Worm (Caenorhabditis elegans) whole organism, L2 larva: ENCODE data around the gene cyc-2.1.

Experiments
- C34F6.9 ChIP-seq: fragments of 150-350 bp; optimal IDR thresholded peaks from 2 replicates; lab custom pipeline; 2014; ENCODE audit warnings: missing biosample characterization, missing genetic modification characterization
- ZK546.5 ChIP-seq: sonication (generic microtip); optimal IDR thresholded peaks from 2 replicates; lab custom pipeline; 2017; ENCODE audit warnings: missing biosample characterization, missing genetic modification characterization
- alr-1 ChIP-seq: fragments of 150-350 bp; optimal IDR thresholded peaks from 2 replicates; lab custom pipeline; 2014; ENCODE audit warnings: missing biosample characterization, missing genetic modification characterization
- aly-2 ChIP-seq: fragments of 150-350 bp; optimal IDR thresholded peaks from 2 replicates; lab custom pipeline; 2014; ENCODE audit warnings: missing biosample characterization, missing genetic modification characterization
- ama-1 ChIP-seq: fragments of 150-350 bp; optimal IDR thresholded peaks from 2 replicates; lab custom pipeline; 2018; ENCODE audit warnings: inconsistent platforms
- ceh-16 ChIP-seq: fragments of 150-350 bp; optimal IDR thresholded peaks from 2 replicates; lab custom pipeline; 2014; ENCODE audit warnings: missing biosample characterization, missing genetic modification characterization
- dmd-4 ChIP-seq: sonication (generic microtip); optimal IDR thresholded peaks from 2 replicates; lab custom pipeline; 2017; ENCODE audit warnings: missing biosample characterization, missing genetic modification characterization
- lsy-2 ChIP-seq, 2 experiments: fragments of 150-350 bp in 1 of 2; sonication (generic microtip) in 1 of 2; optimal IDR thresholded peaks; 2 replicates each; lab custom pipeline; 2014 to 2017; ENCODE audit warnings: missing biosample characterization in 2 of 2, missing genetic modification characterization in 2 of 2
- nhr-10 ChIP-seq: sonication (generic microtip); optimal IDR thresholded peaks from 2 replicates; lab custom pipeline; 2017; ENCODE audit warnings: missing biosample characterization, missing genetic modification characterization
- nhr-12 ChIP-seq: fragments of 150-350 bp; optimal IDR thresholded peaks from 2 replicates; lab custom pipeline; 2014; ENCODE audit warnings: missing biosample characterization, missing genetic modification characterization
- nhr-237 ChIP-seq: fragments of 150-350 bp; optimal IDR thresholded peaks from 2 replicates; lab custom pipeline; 2014; ENCODE audit warnings: missing biosample characterization, missing genetic modification characterization
- nhr-25 ChIP-seq: fragments of 150-350 bp; sonication (generic microtip); optimal IDR thresholded peaks from 3 replicates; lab custom pipeline; 2014; ENCODE audit warnings: missing biosample characterization, missing genetic modification characterization
- nhr-77 ChIP-seq: fragments of 150-350 bp; optimal IDR thresholded peaks from 2 replicates; lab custom pipeline; 2014; ENCODE audit warnings: missing biosample characterization, missing genetic modification characterization
- sem-4 ChIP-seq: fragments of 150-350 bp; optimal IDR thresholded peaks from 2 replicates; lab custom pipeline; 2014; ENCODE audit warnings: missing biosample characterization, missing genetic modification reagents, missing genetic modification characterization
- sma-9 ChIP-seq, 2 experiments: fragments of 150-350 bp in 1 of 2; sonication (generic microtip) in 1 of 2; optimal IDR thresholded peaks; 2 replicates each; lab custom pipeline; 2014 to 2016; ENCODE audit warnings: missing genetic modification characterization in 2 of 2, mild to moderate bottlenecking in 1 of 2, missing biosample characterization in 1 of 2, missing compliant biosample characterization in 1 of 2, missing genetic modification reagents in 1 of 2, moderate library complexity in 1 of 2
- snpc-4 ChIP-seq: fragments of 150-350 bp; optimal IDR thresholded peaks from 2 replicates; lab custom pipeline; 2014; ENCODE audit warnings: missing biosample characterization, missing genetic modification characterization
- unc-55 ChIP-seq: fragments of 150-350 bp; sonication (generic microtip); optimal IDR thresholded peaks from 3 replicates; lab custom pipeline; 2014; ENCODE audit warnings: missing biosample characterization, missing genetic modification reagents, missing genetic modification characterization
- ztf-1 ChIP-seq: fragments of 200-800 bp; sonication (Bioruptor generic); conservative IDR thresholded peaks from 2 replicates; pipeline ENCODE4 v1.3.6; 2022; ENCODE audit warnings: missing genetic modification characterization, missing compliant biosample characterization

The cyc-2.1 gene

DNA sequence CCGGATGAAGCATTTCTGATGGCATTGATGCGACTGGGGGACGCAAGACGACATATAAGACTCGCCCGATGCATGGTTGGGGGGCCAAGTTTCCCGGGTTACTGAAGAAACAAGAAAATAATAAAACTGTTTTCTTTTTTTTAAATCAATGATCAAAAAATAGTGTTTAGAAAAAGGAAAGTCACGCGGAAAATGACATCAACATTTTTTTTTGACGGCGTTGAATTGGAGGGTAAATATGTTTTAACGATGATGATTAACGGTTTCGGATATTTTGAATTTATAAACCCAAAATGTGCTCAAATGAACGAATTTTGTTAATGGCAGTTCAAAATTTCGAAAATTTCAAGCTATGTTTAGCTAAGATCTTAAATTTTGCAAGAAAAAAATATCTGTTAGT, 44.9 kb downstream of the cyc-2.1 start, which contains the start of gene ogdh-1:
Gene ogdh-1, minus strand, starts transcription at position 101 of the 400 bp plus-strand sequence.
- no peak for TF ChIP-seq ztf-1 (GFP tag; lab: Robert Waterston, UW)
- no peak for TF ChIP-seq nhr-237 (tag; lab: Kevin White, UChicago)
- no peak for TF ChIP-seq ZK546.5 (tag; lab: Kevin White, UChicago)
- no peak for TF ChIP-seq C34F6.9
- no peak for TF ChIP-seq dmd-4 (tag; lab: Kevin White, UChicago)
- TF ChIP-seq sma-9 (GFP tag; optimal IDR thresholded peaks at IDR 0.05; lab: Kevin White, UChicago), result no peak
- TF ChIP-seq sma-9 (tag; optimal IDR thresholded peaks at IDR 0.05; lab: Kevin White, UChicago), result no peak
- no peak for TF ChIP-seq sem-4 (tag; lab: Kevin White, UChicago)
- TF ChIP-seq nhr-10 (tag; lab: Kevin White, UChicago), result no peak
- TF ChIP-seq lsy-2 (tag; optimal IDR thresholded peaks at IDR 0.05; lab: Kevin White, UChicago), result no peak
- no peak for TF ChIP-seq snpc-4 (tag; lab: Kevin White, UChicago)
- no peak for TF ChIP-seq nhr-12 (tag; lab: Kevin White, UChicago)
- TF ChIP-seq nhr-25 (tag; lab: Kevin White, UChicago), result no peak
- no peak for TF ChIP-seq nhr-77 (tag; lab: Kevin White, UChicago)
- no peak for TF ChIP-seq ceh-16
- TF ChIP-seq alr-1 (tag; lab: Kevin White, UChicago), result no peak
- TF ChIP-seq aly-2 (tag; lab: Kevin White, UChicago), result no peak
- no peak for TF ChIP-seq unc-55
- TF ChIP-seq ama-1 (lab: Kevin White, UChicago), result no peak
- TF ChIP-seq, all 48 proteins: peak for 0
